Worm (Caenorhabditis elegans): Measurements from ENCODE around the gene C18H9.5.
A peak's percentile ranks its signal among the peaks of the same experiment; 100 is the strongest.

DNA sequence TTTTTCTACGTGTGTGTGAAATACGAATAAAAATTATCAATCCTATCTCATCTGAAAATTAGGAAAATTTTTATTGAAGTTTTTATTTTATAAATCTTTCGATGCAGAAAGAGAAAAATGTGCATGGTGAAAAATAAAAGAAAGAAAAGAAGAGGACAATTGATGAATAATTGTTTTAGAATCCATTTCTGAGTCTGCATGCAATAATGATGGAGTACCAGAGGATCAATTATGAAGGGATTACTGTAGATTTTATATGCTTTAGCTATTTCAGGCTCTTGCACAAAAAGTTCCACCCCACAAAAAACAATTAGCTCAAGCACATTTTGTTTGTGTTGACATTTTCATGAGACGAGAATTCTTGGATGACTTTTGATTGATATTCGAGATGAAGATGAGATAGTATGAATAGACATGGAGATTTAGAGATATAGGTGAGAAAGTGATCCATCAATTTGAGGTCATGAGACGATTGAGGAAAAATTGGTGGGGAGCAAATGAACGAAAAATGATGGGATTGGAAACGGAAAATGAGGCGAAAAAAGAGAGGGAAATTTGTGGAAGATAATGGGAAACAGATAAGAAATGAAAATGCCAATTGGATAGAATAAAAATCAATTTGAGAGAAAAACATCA lies 10.3 kb upstream of the C18H9.5 start, which contains the start of gene rpy-1:
- TF ChIP-seq zip-8 (tag; optimal IDR thresholded peaks at IDR 0.05) (no peak), drap-1 (GFP tag; optimal IDR thresholded peaks at IDR 0.05) (no peak), elt-3 (tag; optimal IDR thresholded peaks at IDR 0.05) (no peak), unc-62 (GFP tag; optimal IDR thresholded peaks at IDR 0.05) (peak; percentile 85), ztf-11 (tag; optimal IDR thresholded peaks at IDR 0.05) (no peak), mls-2 (tag; optimal IDR thresholded peaks at IDR 0.05) (no peak), lsy-2 (tag; optimal IDR thresholded peaks at IDR 0.05) (no peak), nhr-12 (tag; optimal IDR thresholded peaks at IDR 0.05) (no peak), sptf-1 (tag; optimal IDR thresholded peaks at IDR 0.05) (no peak), pha-4 (tag; optimal IDR thresholded peaks at IDR 0.05) (no peak), elt-1 (tag; optimal IDR thresholded peaks at IDR 0.05; ENCODE audit: borderline replicate concordance, insufficient read depth) (no peak), nhr-237 (tag; optimal IDR thresholded peaks at IDR 0.05) (no peak), ces-1 (GFP tag; optimal IDR thresholded peaks at IDR 0.05) (no peak)
